Worm (Caenorhabditis elegans) whole organism, L1 larva: Measurements from ENCODE around the gene C18G1.6.

Experiments used
- C16A3.4 ChIP-seq: fragments of 150-350 bp; optimal IDR thresholded peaks from 2 replicates; lab custom pipeline; 2014; ENCODE audit warnings: missing biosample characterization, missing genetic modification characterization
- alr-1 ChIP-seq: fragments of 200-800 bp; sonication (Bioruptor generic); optimal IDR thresholded peaks from 2 replicates; lab custom pipeline; 2018; ENCODE audit warnings: borderline replicate concordance, mild to moderate bottlenecking, missing genetic modification characterization, missing compliant biosample characterization
- blmp-1 ChIP-seq: fragments of 150-350 bp; optimal IDR thresholded peaks from 2 replicates; lab custom pipeline; 2014; ENCODE audit warnings: missing biosample characterization, missing genetic modification characterization
- ceh-63 ChIP-seq: fragments of 200-800 bp; sonication (Bioruptor generic); optimal IDR thresholded peaks from 2 replicates; lab custom pipeline; 2018; ENCODE audit warnings: mild to moderate bottlenecking, missing genetic modification characterization, missing compliant biosample characterization
- ceh-82 ChIP-seq, 3 experiments: fragments of 150-350 bp in 1 of 3; sonication (generic microtip) in 2 of 3; optimal IDR thresholded peaks; 2 replicates each; lab custom pipeline; 2014 to 2017; ENCODE audit warnings: missing biosample characterization in 3 of 3, missing genetic modification characterization in 3 of 3
- ceh-88 ChIP-seq: fragments of 200-800 bp; sonication (Bioruptor generic); IDR thresholded peaks from 2 replicates; pipeline ENCODE4 v1.3.6; 2022; ENCODE audit warnings: missing genetic modification characterization, missing compliant biosample characterization
- dpl-1 ChIP-seq, 3 experiments: fragments of 150-350 bp in 2 of 3; sonication (generic microtip) in 1 of 3; optimal IDR thresholded peaks; 2 replicates each; lab custom pipeline; 2014 to 2017; ENCODE audit warnings: missing biosample characterization in 3 of 3, missing genetic modification characterization in 3 of 3, missing genetic modification reagents in 3 of 3
- dsc-1 ChIP-seq: sonication (generic microtip); optimal IDR thresholded peaks from 2 replicates; lab custom pipeline; 2016; ENCODE audit warnings: mild to moderate bottlenecking, missing genetic modification characterization, missing compliant biosample characterization
- egl-27 ChIP-seq, 2 experiments: fragments of 150-350 bp in 1 of 2; sonication (generic microtip); optimal IDR thresholded peaks; 3 replicates each; lab custom pipeline; 2017 to 2018; ENCODE audit warnings: missing biosample characterization in 2 of 2, missing genetic modification characterization in 2 of 2, missing genetic modification reagents in 2 of 2
- elt-2 ChIP-seq: sonication (generic microtip); optimal IDR thresholded peaks from 2 replicates; lab custom pipeline; 2016; ENCODE audit warnings: missing genetic modification characterization, mild to moderate bottlenecking, inconsistent platforms, missing compliant biosample characterization, missing genetic modification reagents
- fkh-4 ChIP-seq: sonication (generic microtip); optimal IDR thresholded peaks from 2 replicates; lab custom pipeline; 2016; ENCODE audit warnings: missing compliant biosample characterization, missing genetic modification characterization, borderline replicate concordance
- fkh-8 ChIP-seq: sonication (generic microtip); optimal IDR thresholded peaks from 2 replicates; lab custom pipeline; 2016; ENCODE audit warnings: mild to moderate bottlenecking, missing genetic modification characterization, missing compliant biosample characterization
- fos-1 ChIP-seq: fragments of 150-350 bp; optimal IDR thresholded peaks from 2 replicates; lab custom pipeline; 2014; ENCODE audit warnings: missing biosample characterization, missing genetic modification characterization
- grh-1 ChIP-seq: fragments of 200-800 bp; sonication (Bioruptor generic); IDR thresholded peaks from 2 replicates; pipeline ENCODE4 v1.3.6; 2022; ENCODE audit warnings: missing genetic modification reagents, missing genetic modification characterization, missing compliant biosample characterization
- hlh-4 ChIP-seq: sonication (generic microtip); optimal IDR thresholded peaks from 2 replicates; lab custom pipeline; 2016; ENCODE audit warnings: mild to moderate bottlenecking, missing genetic modification characterization, missing compliant biosample characterization
- isw-1 ChIP-seq: fragments of 200-800 bp; sonication (Bioruptor generic); IDR thresholded peaks from 2 replicates; pipeline ENCODE4 v1.3.6; 2022; ENCODE audit warnings: missing genetic modification characterization, missing compliant biosample characterization
- lin-14 ChIP-seq: fragments of 200-800 bp; sonication (Bioruptor generic); optimal IDR thresholded peaks from 2 replicates; lab custom pipeline; 2018; ENCODE audit warnings: mild to moderate bottlenecking, missing genetic modification characterization, moderate library complexity, missing compliant biosample characterization
- lin-35 ChIP-seq, 2 experiments: fragments of 150-350 bp; optimal IDR thresholded peaks; 2 replicates each; lab custom pipeline; 2014; ENCODE audit warnings: missing biosample characterization in 2 of 2, missing genetic modification characterization in 2 of 2, missing genetic modification reagents in 2 of 2
- lin-39 ChIP-seq: fragments of 150-350 bp; optimal IDR thresholded peaks from 2 replicates; lab custom pipeline; 2014; ENCODE audit warnings: missing biosample characterization, missing genetic modification reagents, missing genetic modification characterization
- lir-3 ChIP-seq: sonication (generic microtip); optimal IDR thresholded peaks from 2 replicates; lab custom pipeline; 2016; ENCODE audit warnings: mild to moderate bottlenecking, missing genetic modification characterization, moderate library complexity, missing compliant biosample characterization; ENCODE audit not compliant: poor library complexity
- mdl-1 ChIP-seq, 2 experiments: fragments of 150-350 bp; optimal IDR thresholded peaks; 2 replicates each; lab custom pipeline; 2014 to 2017; ENCODE audit warnings: missing biosample characterization in 2 of 2, missing genetic modification characterization in 2 of 2, inconsistent platforms in 1 of 2
- mef-2 ChIP-seq: fragments of 150-350 bp; optimal IDR thresholded peaks from 2 replicates; lab custom pipeline; 2014; ENCODE audit warnings: missing biosample characterization, missing genetic modification characterization
- mep-1 ChIP-seq: fragments of 150-350 bp; optimal IDR thresholded peaks from 2 replicates; lab custom pipeline; 2014; ENCODE audit warnings: missing biosample characterization, missing genetic modification characterization
- nhr-11 ChIP-seq: fragments of 150-350 bp; optimal IDR thresholded peaks from 2 replicates; lab custom pipeline; 2014; ENCODE audit warnings: missing biosample characterization, missing genetic modification characterization
- nhr-19 ChIP-seq: fragments of 200-800 bp; sonication (Bioruptor generic); conservative IDR thresholded peaks from 2 replicates; pipeline ENCODE4 v1.3.6; 2022; ENCODE audit warnings: missing genetic modification characterization, missing compliant biosample characterization
- nhr-20 ChIP-seq: sonication (generic microtip); optimal IDR thresholded peaks from 2 replicates; lab custom pipeline; 2016; ENCODE audit warnings: mild to moderate bottlenecking, missing genetic modification characterization, missing compliant biosample characterization
- nhr-28 ChIP-seq: fragments of 150-350 bp; optimal IDR thresholded peaks from 2 replicates; lab custom pipeline; 2014; ENCODE audit warnings: missing biosample characterization, missing genetic modification characterization
- nhr-47 ChIP-seq: sonication (generic microtip); optimal IDR thresholded peaks from 2 replicates; lab custom pipeline; 2016; ENCODE audit warnings: mild to moderate bottlenecking, missing genetic modification characterization, moderate library complexity, missing compliant biosample characterization
- nhr-85 ChIP-seq: sonication (generic microtip); peaks from one replicate; lab custom pipeline; 2016; ENCODE audit warnings: missing genetic modification characterization, inconsistent platforms, missing compliant biosample characterization
- nhr-90 ChIP-seq: sonication (generic microtip); optimal IDR thresholded peaks from 2 replicates; lab custom pipeline; 2016; ENCODE audit warnings: mild to moderate bottlenecking, missing genetic modification characterization, missing compliant biosample characterization; ENCODE audit not compliant: poor library complexity
- pax-3 ChIP-seq: fragments of 200-800 bp; sonication (Bioruptor generic); optimal IDR thresholded peaks from 2 replicates; lab custom pipeline; 2018; ENCODE audit warnings: mild to moderate bottlenecking, missing genetic modification characterization, moderate library complexity, missing compliant biosample characterization
- pqm-1 ChIP-seq: sonication (generic microtip); optimal IDR thresholded peaks from 3 replicates; lab custom pipeline; 2017; ENCODE audit warnings: missing biosample characterization, missing genetic modification characterization
- rnt-1 ChIP-seq: sonication (generic microtip); optimal IDR thresholded peaks from 2 replicates; lab custom pipeline; 2016; ENCODE audit warnings: mild to moderate bottlenecking, missing genetic modification characterization, moderate library complexity, missing compliant biosample characterization
- skn-1 ChIP-seq: fragments of 150-350 bp; optimal IDR thresholded peaks from 2 replicates; lab custom pipeline; 2014; ENCODE audit warnings: missing biosample characterization, missing genetic modification characterization
- sox-4 ChIP-seq: sonication (generic microtip); optimal IDR thresholded peaks from 2 replicates; lab custom pipeline; 2016; ENCODE audit warnings: missing genetic modification characterization, missing compliant biosample characterization
- sptf-1 ChIP-seq: fragments of 150-350 bp; optimal IDR thresholded peaks from 2 replicates; lab custom pipeline; 2014; ENCODE audit warnings: missing biosample characterization, missing genetic modification characterization
- swsn-7 ChIP-seq: sonication (generic microtip); optimal IDR thresholded peaks from 2 replicates; lab custom pipeline; 2016; ENCODE audit warnings: missing genetic modification characterization, missing compliant biosample characterization
- tbx-2 ChIP-seq: sonication (generic microtip); optimal IDR thresholded peaks from 2 replicates; lab custom pipeline; 2016; ENCODE audit warnings: missing genetic modification characterization, missing compliant biosample characterization
- unc-130 ChIP-seq: fragments of 150-350 bp; optimal IDR thresholded peaks from 2 replicates; lab custom pipeline; 2017; ENCODE audit warnings: missing biosample characterization, missing genetic modification characterization, inconsistent platforms
- vab-15 ChIP-seq: sonication (generic microtip); optimal IDR thresholded peaks from 2 replicates; lab custom pipeline; 2017; ENCODE audit warnings: missing genotype, mild to moderate bottlenecking, missing genetic modification characterization, missing compliant biosample characterization
- xbp-1 ChIP-seq: sonication (generic microtip); optimal IDR thresholded peaks from 2 replicates; lab custom pipeline; 2016; ENCODE audit warnings: missing genetic modification characterization, missing compliant biosample characterization
- zag-1 ChIP-seq: fragments of 150-350 bp; optimal IDR thresholded peaks from 2 replicates; lab custom pipeline; 2014; ENCODE audit warnings: missing biosample characterization, missing genetic modification characterization
- zip-4 ChIP-seq: fragments of 200-800 bp; sonication (Bioruptor generic); optimal IDR thresholded peaks from 2 replicates; lab custom pipeline; 2018; ENCODE audit warnings: mild to moderate bottlenecking, missing genetic modification characterization, moderate library complexity, missing compliant biosample characterization

The C18G1.6 gene

DNA sequence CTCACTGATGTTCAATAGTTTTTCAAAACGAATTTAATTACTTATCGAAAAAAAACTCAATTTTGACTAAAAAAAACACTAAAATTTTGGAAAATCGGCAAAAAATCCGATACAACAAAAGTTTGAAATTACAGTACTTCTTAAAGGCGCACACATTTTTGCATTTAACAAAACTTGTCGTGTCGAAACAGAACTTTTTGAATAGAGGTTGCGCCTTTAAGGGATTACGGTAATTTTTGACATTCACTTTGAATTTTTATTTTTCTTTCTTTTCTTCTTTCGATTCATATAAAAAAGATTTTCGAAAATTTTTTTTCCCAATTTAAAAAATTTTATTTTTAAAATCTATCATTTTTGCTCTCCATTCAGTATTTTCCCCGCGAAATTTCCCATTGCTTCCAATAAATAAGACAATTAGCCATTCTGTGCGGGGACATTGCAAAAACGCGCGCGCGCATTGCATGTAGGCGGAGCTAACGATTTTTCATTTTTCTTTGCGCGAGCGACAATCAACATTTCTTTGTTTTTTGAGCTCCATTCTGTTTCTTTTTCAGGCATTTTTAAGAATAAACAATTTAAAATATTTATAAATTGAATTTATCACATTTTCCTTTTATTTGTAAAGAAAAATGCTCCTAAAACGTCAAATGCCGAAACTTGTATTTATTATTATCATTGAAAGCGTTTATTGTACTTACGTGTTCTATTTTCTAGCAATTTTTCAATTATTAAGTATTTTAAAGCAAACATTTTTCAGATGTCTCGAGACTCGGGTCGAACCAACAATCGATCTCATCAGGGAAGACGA lies 19.0 kb upstream of the C18G1.6 start, which contains the start of gene F39G3.3 (continued):
- TF ChIP-seq ceh-63 (GFP tag; lab: Kevin White, UChicago), result no peak
- peak; percentile 80 for TF ChIP-seq nhr-85 (tag; lab: Kevin White, UChicago)
- TF ChIP-seq sptf-1 (tag; lab: Kevin White, UChicago), result no peak
- TF ChIP-seq alr-1 (tag; lab: Kevin White, UChicago), result no peak
- TF ChIP-seq rnt-1 (tag; lab: Kevin White, UChicago), result peak; percentile 81
- TF ChIP-seq fkh-8 (tag; lab: Kevin White, UChicago), result no peak
- peak; percentile 50 for TF ChIP-seq lin-14 (GFP tag; lab: Kevin White, UChicago)
- no peak for TF ChIP-seq egl-27 (tag; optimal IDR thresholded peaks at IDR 0.05; lab: Kevin White, UChicago)
- TF ChIP-seq dpl-1 (GFP tag; optimal IDR thresholded peaks at IDR 0.05; lab: Kevin White, UChicago), result peak; percentile 19 to 59 (median 46)
- TF ChIP-seq elt-2 (tag; lab: Kevin White, UChicago), result peak; percentile 30
- peak; percentile 69 for TF ChIP-seq nhr-90
- peak; percentile 48 for TF ChIP-seq tbx-2 (tag; lab: Kevin White, UChicago)
- TF ChIP-seq dsc-1, result peak; percentile 73
- no peak for TF ChIP-seq nhr-11 (tag; lab: Kevin White, UChicago)
- TF ChIP-seq ceh-88 (GFP tag; lab: Robert Waterston, UW), result no peak
- no peak for TF ChIP-seq sox-4 (tag; lab: Kevin White, UChicago)
- TF ChIP-seq ceh-82 (tag; optimal IDR thresholded peaks at IDR 0.05; lab: Kevin White, UChicago), result peak; percentile 36 to 55 (median 43)
- no peak for TF ChIP-seq hlh-4 (tag; lab: Kevin White, UChicago)
- peak; percentile 46 for TF ChIP-seq blmp-1 (tag; lab: Kevin White, UChicago)
- peak in 1 of 2 experiments; percentile 30 for TF ChIP-seq mdl-1 (tag; optimal IDR thresholded peaks at IDR 0.05; lab: Kevin White, UChicago)
- peak; percentile 47 for TF ChIP-seq lir-3 (tag; lab: Kevin White, UChicago)
- no peak for TF ChIP-seq pax-3 (tag; lab: Kevin White, UChicago)
- peak; percentile 24 to 49 for TF ChIP-seq lin-35 (GFP tag; optimal IDR thresholded peaks at IDR 0.05; lab: Kevin White, UChicago)
- peak; percentile 88 for TF ChIP-seq unc-130 (tag; lab: Kevin White, UChicago)
- peak; percentile 81 for TF ChIP-seq lin-39 (tag; lab: Kevin White, UChicago)
- peak; percentile 68 for TF ChIP-seq mep-1 (tag; lab: Kevin White, UChicago)
- peak; percentile 54 for TF ChIP-seq nhr-19 (GFP tag; lab: Robert Waterston, UW)
- TF ChIP-seq skn-1 (tag; lab: Kevin White, UChicago), result peak; percentile 74
- no peak for TF ChIP-seq grh-1
- TF ChIP-seq nhr-28 (tag; lab: Kevin White, UChicago), result no peak
- peak; percentile 52 for TF ChIP-seq C16A3.4 (tag; lab: Kevin White, UChicago)
- peak; percentile 9 for TF ChIP-seq fkh-4
- TF ChIP-seq fos-1 (tag; lab: Kevin White, UChicago), result no peak
- peak; percentile 65 for TF ChIP-seq nhr-47 (tag; lab: Kevin White, UChicago)
- TF ChIP-seq vab-15 (tag; lab: Kevin White, UChicago), result peak; percentile 36
- peak; percentile 6; the same call in 1 of the 2 replicates for TF ChIP-seq isw-1 (GFP tag; lab: Robert Waterston, UW)
- no peak for TF ChIP-seq zag-1
- TF ChIP-seq pqm-1 (tag; lab: Kevin White, UChicago), result no peak
- TF ChIP-seq swsn-7 (tag; lab: Kevin White, UChicago), result peak; percentile 66
- TF ChIP-seq zip-4 (GFP tag; lab: Kevin White, UChicago), result no peak
- TF ChIP-seq mef-2 (tag; lab: Kevin White, UChicago), result no peak
- TF ChIP-seq nhr-20 (tag; lab: Kevin White, UChicago), result peak; percentile 57
- TF ChIP-seq xbp-1 (tag; lab: Kevin White, UChicago), result peak; percentile 58
